Fruit fly (Drosophila melanogaster) ovary, adult (tissue): Measurements from ENCODE around the gene CG1440.

Experiments used
- CG17801 ChIP-seq: fragments of 200-800 bp; optimal IDR thresholded peaks from 2 replicates; lab custom pipeline; 2019; ENCODE audit warnings: missing biosample characterization, mild to moderate bottlenecking, missing genetic modification characterization, moderate library complexity; ENCODE audit not compliant: partially characterized antibody

Gene CG1440

dm6 chrX:8479031-8479568, 42.2 kb downstream of the CG1440 start, which contains the start of gene Cp36:
Cp36 (plus strand) TSS chrX:8479319.
- TF ChIP-seq CG17801 = no peak

DNA sequence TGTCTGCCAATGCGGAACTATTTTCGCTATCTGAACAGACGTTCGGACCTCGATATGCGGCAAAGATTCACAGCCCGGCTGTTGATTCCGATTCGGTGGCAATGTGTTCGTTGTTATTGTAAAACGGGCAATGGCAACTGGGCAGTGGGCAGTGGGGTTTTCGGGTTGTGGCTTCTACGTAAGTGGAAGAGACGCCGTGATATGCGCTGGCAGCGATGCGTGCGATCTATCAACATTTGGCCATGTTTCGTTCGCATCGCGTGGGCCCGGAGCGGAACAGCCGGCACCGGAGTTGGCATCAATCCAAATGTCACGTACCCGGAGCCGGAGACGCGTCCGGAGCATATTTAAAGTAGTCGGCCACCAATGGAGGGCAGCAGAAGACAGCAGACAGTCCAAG, 44.6 kb downstream of the CG1440 start, which contains the start of gene Cp38:
Cp38 (plus strand) TSS at position 376 of the 400 bp plus-strand sequence.
- no peak for TF ChIP-seq CG17801

dm6 chrX:8483671-8484070, 46.8 kb downstream of the CG1440 start, which contains the start of gene CG33223:
CG33223 (minus strand) TSS chrX:8483885.
- no peak for TF ChIP-seq CG17801

DNA sequence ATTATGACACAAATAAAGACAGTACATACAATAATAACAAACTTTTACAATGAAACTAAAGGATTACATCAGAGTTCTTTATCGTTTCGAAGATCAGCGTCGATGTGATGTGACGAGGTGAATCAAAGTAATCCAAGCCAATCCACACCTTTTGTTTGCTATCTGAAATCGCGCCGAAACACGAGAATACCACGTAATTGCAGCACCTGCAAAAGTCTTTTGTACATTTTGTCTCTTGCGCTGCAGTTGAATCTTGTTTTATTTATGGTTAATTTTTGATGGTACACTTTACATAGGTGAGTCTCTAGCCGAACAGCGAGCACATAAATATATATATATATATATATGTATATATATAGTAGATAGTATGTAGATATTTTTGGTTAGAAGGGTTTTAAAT, 47.9 kb downstream of the CG1440 start:
- no peak for TF ChIP-seq CG17801

DNA sequence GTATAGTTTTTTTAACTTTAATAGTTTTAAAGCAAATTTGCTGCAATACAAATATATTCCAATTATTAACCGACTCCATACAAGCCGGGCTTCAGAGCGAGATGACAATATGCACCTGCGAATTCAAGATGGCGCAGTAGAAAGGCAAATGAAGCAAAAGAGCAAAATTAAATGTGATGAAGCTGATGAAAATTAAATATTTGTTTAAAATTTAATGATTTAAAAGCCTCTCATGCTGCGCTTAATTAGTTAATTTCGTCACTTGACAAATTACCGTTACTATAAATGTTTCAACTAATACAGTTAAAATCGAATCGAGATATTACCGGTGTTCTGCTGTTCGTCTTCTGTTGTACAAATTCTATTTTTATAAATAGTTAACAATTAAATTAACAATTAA, 52.2 kb downstream of the CG1440 start, which contains the start of gene CG33181:
CG33181 (plus strand) TSS at position 301 of the 400 bp plus-strand sequence.
- no peak for TF ChIP-seq CG17801

DNA sequence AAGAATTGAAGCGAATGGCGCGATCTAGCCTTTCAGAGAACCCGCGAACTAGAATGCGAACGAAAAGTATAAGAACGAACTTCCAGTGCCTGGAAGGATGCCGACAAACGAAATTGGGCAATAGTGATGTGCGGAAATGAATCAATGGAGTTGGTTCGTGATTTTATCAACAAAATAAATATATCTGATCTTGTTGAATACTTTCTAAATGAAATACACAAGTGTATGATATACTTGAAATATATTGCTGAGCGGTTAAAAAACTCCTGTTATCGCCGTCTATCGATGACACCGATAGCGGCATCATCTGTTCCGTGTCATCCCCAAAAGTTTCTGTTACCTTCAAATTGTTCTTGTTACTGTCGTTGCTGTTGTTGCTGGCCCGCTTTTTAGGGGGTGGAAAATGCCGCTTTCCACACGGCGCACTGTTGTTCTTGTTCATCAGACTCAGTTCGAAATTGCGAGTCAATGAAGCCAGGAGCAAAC, 52.7 kb downstream of the CG1440 start, which contains the start of gene otu:
otu (minus strand) TSS at position 51 of the 486 bp plus-strand sequence.
- no peak for TF ChIP-seq CG17801

DNA sequence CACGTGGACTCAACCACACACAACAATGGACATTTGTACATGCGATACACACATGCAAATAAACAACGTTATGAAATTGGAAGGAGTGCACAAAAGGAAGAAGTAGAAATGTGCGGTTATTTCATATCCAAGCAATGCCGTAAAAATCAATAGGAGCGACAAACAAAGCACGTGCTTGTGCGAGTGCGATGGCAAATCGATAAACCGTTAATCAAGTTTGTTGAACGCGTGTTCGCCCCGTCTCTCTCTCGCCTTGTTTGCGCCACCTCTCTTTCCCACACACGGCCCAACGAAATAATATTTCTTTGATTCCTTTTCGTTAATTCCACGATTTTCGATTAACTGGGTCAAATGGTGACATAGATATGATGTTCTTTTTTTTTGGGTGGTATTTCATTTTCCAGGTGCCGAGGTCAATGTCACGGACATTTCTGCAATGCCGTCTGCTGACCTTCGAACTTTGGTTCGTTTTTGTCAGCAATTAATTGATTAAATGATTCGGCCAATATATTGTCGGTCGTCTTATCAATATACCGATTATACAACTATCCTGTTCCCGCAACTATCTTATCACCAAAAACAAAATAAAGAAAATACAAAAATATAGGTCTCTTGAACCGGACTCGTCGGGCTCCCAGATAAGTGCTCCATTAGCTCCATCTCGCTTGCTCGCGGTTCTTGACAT, 53.6 kb downstream of the CG1440 start:
- no peak for TF ChIP-seq CG17801
